Worm (Caenorhabditis elegans): ENCODE data around the gene T11B7.1.

The T11B7.1 gene

DNA sequence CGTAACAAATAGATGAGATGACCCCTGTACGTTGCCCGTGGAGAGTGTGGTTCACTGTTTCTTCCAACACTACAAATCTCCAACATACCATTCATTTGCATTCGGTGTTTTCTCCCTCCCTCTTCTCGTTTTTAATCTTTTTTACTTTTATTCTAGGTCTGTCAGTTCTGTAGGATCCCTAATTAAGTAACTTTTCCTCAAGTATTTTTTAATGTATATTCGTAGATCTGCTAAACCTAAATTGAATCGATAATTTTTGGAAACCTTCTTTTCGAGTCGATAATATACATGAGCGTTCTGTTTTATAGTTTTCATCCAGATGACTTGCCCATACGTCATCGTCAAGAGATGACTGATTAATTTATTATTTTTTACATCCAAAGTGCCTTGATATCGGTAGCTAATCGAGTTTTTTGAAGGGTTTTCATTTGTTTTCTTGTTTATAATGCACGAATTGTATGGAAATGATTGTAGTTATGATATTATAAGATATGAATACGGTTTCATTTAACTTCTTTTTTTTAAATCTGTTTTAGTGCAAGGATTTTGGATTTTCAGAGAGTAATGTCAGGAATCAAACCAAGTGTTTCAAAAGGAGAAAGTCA, at the start of gene T11B7.1, which contains the start of gene T28C6.11:
TSS of gene T11B7.1 (plus strand) at position 555 of the 605 bp plus-strand sequence.
TSS of gene T28C6.11 (minus strand) at position 101 of the 605 bp plus-strand sequence.
- TF ChIP-seq unc-62 (GFP tag; optimal IDR thresholded peaks at IDR 0.05): no peak

- TF ChIP-seq unc-62 (GFP tag; optimal IDR thresholded peaks at IDR 0.05): no peak
Measured at ce11 chrIV:8792808-8793207, 47.7 kb upstream of the T11B7.1 start, which contains the start of gene C33D9.3. C33D9.3 (minus strand) TSS chrIV:8792908.

DNA sequence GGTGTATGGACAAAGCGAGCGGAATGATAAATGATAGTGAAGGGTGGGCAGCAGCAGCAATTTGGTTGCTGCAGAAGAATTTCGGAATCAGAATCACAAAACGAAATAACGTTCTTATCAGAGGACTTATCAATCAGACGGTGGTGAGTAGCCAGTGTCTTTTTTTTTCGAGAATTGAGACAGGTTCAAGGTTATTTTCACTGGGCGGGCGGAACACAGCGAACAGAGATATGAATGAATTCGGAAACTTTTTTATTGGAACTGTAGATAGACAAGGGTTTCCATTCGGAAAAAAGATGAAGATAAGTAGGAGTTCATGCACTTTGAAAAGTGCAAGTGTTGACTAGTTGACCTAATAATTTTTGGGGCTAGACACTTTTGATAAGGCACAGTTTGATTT, 47.3 kb upstream of the T11B7.1 start:
- TF ChIP-seq unc-62 (GFP tag; optimal IDR thresholded peaks at IDR 0.05): no peak

DNA sequence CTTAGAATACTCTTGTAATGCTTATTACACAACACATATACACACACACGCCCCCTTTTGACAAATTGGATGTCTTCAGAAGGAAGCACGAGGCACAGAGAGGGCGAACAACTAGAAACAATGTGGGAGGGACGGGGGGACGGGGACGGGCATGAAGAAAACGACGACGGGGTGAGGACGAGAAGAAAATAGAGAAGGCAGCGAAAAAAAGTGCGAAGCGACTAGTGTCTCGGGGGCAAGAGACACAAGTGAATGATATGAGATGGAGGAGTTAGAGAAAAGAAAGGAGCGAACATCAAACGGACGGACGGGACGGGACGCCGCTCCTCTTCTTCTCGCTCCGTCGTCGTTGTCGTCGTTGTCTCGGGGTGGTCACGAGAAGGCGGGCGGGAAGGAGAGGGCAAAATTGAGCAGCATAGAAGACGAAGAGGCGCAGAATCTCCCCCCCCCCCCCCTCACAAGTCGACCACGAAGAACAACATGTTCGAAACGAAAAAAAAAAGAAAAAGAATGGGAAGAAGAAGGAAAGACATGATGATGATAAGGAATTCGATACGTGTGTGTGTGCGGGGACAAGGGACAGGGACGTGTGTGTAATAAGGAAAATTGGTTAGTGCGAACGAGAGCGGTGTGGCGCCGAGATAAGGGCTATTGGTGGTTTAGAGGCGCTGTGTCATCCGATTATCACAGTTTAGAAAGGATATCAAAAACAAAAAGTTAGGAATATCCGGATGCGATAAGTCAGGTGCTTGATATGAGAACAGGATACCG, 45.4 kb upstream of the T11B7.1 start:
- no peak for TF ChIP-seq unc-62 (GFP tag; optimal IDR thresholded peaks at IDR 0.05)

DNA sequence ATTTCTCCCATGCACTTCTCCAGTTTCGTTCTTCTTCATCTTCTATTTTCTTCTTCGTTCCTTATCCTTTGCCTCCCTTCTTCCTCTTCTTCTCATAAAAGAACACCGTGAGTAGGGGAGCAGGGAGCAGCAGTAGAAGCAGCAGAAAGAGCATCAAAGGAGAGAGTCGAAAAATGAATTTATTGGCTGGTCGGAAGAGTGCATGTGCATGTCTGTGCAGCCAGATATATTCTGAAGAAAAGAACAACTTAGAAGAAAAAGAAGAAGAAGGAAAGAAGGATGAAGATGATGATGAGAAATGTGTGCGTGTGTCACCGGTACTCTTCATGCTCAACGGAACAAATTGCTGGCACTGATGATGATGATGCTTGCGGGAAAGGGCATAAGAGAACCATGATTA, 44.3 kb upstream of the T11B7.1 start:
- no peak for TF ChIP-seq unc-62 (GFP tag; optimal IDR thresholded peaks at IDR 0.05)

ce11 chrIV:8798255-8798654, 42.3 kb upstream of the T11B7.1 start, which contains the start of gene clec-182:
clec-182 (minus strand) TSS chrIV:8798355.
- no peak for TF ChIP-seq unc-62 (GFP tag; optimal IDR thresholded peaks at IDR 0.05)

DNA sequence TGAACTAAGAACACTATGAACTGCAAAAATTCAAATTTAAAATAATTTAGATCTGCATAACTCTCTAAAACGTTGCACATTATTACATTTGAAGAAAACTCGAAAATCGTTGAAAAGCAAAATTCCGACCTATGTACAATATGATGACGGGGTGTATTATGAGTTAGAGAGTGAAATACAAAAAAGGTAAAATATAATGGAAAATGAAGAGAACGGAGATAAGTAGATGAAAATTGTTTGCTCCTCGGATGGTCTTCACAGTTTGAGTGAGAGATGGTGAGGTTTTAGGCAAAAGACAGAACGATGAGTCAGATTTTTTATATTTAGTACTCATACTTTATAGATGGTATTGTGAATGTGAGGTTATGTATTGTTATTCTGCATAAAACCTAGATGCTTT, 33.2 kb upstream of the T11B7.1 start:
- TF ChIP-seq unc-62 (GFP tag; optimal IDR thresholded peaks at IDR 0.05): no peak

- no peak for TF ChIP-seq unc-62 (GFP tag; optimal IDR thresholded peaks at IDR 0.05)
Measured at ce11 chrIV:8813614-8814013, 26.9 kb upstream of the T11B7.1 start, which contains the start of gene exc-5. exc-5 (minus strand) TSS chrIV:8813670.

ce11 chrIV:8815162-8815561, 25.4 kb upstream of the T11B7.1 start:
- TF ChIP-seq unc-62 (GFP tag; optimal IDR thresholded peaks at IDR 0.05): no peak

DNA sequence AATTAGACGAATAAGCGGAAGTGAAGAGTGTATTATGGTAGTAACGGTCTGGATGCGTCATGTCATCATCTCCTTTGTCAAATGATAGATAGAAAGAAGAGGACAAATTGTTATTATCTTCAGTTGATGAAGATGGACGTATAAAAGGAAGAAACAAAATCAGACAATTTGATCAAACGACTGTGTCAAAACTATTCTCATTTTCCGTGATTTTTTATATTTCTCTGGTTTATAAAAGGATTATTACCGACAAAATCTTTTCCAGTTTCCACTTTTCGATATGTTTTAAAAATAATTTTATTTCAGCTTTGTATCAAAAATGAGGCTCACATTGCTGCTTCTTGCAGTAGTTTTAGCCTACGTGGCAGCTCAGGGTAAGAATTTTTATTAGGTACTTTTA, 24.5 kb upstream of the T11B7.1 start, which contains the start of gene grsp-2:
TSS of gene grsp-2 (plus strand) at position 301 of the 400 bp plus-strand sequence.
- no peak for TF ChIP-seq unc-62 (GFP tag; optimal IDR thresholded peaks at IDR 0.05)

DNA sequence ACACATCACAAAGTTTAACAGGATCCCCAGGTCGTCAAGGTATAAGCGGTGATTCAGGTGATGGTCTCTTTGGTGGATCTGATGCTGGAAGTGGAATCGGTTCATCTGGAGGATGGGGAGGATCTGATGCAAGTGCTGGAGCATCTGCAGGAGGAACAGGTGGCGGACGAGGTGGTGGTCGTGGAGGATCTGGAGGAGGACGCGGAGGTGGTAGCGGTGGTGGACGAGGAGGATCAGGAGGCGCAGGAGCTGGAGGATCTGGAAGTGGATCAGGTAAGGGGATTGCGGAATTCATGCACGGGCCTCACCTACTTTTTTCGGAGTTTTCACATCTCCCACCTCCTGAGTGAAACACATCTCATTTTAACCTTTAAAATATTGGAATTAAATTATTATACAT, 23.9 kb upstream of the T11B7.1 start:
- no peak for TF ChIP-seq unc-62 (GFP tag; optimal IDR thresholded peaks at IDR 0.05)

DNA sequence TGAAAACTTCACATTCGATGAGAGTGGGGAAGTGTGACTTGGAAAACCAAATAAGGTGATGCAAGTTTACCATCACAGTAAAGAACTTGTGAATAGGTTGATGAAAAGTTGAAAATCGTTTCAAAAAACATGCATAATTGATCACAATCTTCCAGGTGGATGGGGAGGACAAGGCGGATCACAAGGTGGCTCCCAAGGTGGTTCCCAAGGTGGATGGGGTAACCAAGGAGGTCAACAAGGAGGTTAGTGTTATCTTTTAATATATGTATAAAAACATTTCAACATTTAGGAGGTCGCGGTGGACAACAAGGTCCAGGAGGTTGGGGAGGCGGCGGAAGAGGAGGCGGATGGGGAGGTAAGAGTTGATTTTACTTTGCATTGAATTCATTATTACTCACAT, 22.9 kb upstream of the T11B7.1 start, which contains the start of gene T28C6.10:
TSS of gene T28C6.10 (plus strand) at position 301 of the 400 bp plus-strand sequence.
- no peak for TF ChIP-seq unc-62 (GFP tag; optimal IDR thresholded peaks at IDR 0.05)

- no peak for TF ChIP-seq unc-62 (GFP tag; optimal IDR thresholded peaks at IDR 0.05)
Measured at ce11 chrIV:8819471-8819870, 21.0 kb upstream of the T11B7.1 start.

- no peak for TF ChIP-seq unc-62 (GFP tag; optimal IDR thresholded peaks at IDR 0.05)
Measured at ce11 chrIV:8820041-8820440, 20.5 kb upstream of the T11B7.1 start, which contains the start of gene T28C6.3. T28C6.3 (plus strand) TSS chrIV:8820341.

- no peak for TF ChIP-seq unc-62 (GFP tag; optimal IDR thresholded peaks at IDR 0.05)
Measured at ce11 chrIV:8821147-8821546, 19.4 kb upstream of the T11B7.1 start, which contains the start of gene T28C6.5. T28C6.5 (plus strand) TSS chrIV:8821447.

ce11 chrIV:8822598-8822997, 17.9 kb upstream of the T11B7.1 start:
- TF ChIP-seq unc-62 (GFP tag; optimal IDR thresholded peaks at IDR 0.05): no peak

All from whole organism, dauer.